Worm (Caenorhabditis elegans) whole organism, dauer: Measurements from ENCODE around the gene C49A9.9.
"Not testable (repeated sequence)": the region's sequence is repeated elsewhere in the genome, so short reads cannot be mapped to it uniquely, and the experiment has no call there.

ENCODE experiments used
- unc-62 ChIP-seq: sonication (generic microtip); optimal IDR thresholded peaks from 2 replicates; lab custom pipeline; 2017; ENCODE audit warnings: missing biosample characterization, missing genetic modification reagents, missing genetic modification characterization

The C49A9.9 gene

ce11 chrIV:6230560-6231073, 13.4 kb downstream of the C49A9.9 start, which contains the start of gene F58F9.4:
TSS of gene F58F9.4 (plus strand) at chrIV:6231023.
- TF ChIP-seq unc-62 (GFP tag; lab: Kevin White, UChicago), result no peak

ce11 chrIV:6232769-6233290, 15.7 kb downstream of the C49A9.9 start, which contains the start of gene F58F9.3:
TSS of gene F58F9.3 (plus strand) at chrIV:6233240.
- TF ChIP-seq unc-62 (GFP tag; lab: Kevin White, UChicago), result no peak

ce11 chrIV:6237508-6238227, 20.5 kb downstream of the C49A9.9 start, which contains the start of the genes F58F9.6 and F58F9.8:
TSS of gene F58F9.6 (minus strand) at chrIV:6237608.
TSS of gene F58F9.8 (plus strand) at chrIV:6238177.
- TF ChIP-seq unc-62 (GFP tag; lab: Kevin White, UChicago), result no peak

ce11 chrIV:6239993-6240392, 22.8 kb downstream of the C49A9.9 start, which contains the start of gene F58F9.9:
TSS of gene F58F9.9 (plus strand) at chrIV:6240293.
- no peak for TF ChIP-seq unc-62 (GFP tag; lab: Kevin White, UChicago)

ce11 chrIV:6248486-6248885, 31.3 kb downstream of the C49A9.9 start, which contains the start of gene acox-3:
TSS of gene acox-3 (minus strand) at chrIV:6248492.
- TF ChIP-seq unc-62 (GFP tag; lab: Kevin White, UChicago), result no peak

- TF ChIP-seq unc-62 (GFP tag; lab: Kevin White, UChicago), result no peak
Measured at ce11 chrIV:6249591-6249990, 32.4 kb downstream of the C49A9.9 start, which contains the start of gene F58F9.1. TSS of gene F58F9.1 (plus strand) at chrIV:6249841.

ce11 chrIV:6253000-6253399, 35.8 kb downstream of the C49A9.9 start, which contains the start of gene T13A10.2:
TSS of gene T13A10.2 (plus strand) at chrIV:6253300.
- TF ChIP-seq unc-62 (GFP tag; lab: Kevin White, UChicago), result not testable (repeated sequence)

- TF ChIP-seq unc-62 (GFP tag; lab: Kevin White, UChicago), result no peak
Measured at ce11 chrIV:6254635-6255034, 37.5 kb downstream of the C49A9.9 start, which contains the start of gene T13A10.64. TSS of gene T13A10.64 (plus strand) at chrIV:6254935.

- TF ChIP-seq unc-62 (GFP tag; lab: Kevin White, UChicago), result no peak
Measured at ce11 chrIV:6258967-6259366, 41.8 kb downstream of the C49A9.9 start.

ce11 chrIV:6259732-6260131, 42.6 kb downstream of the C49A9.9 start, which contains the start of gene nlp-16:
TSS of gene nlp-16 (minus strand) at chrIV:6259832.
- TF ChIP-seq unc-62 (GFP tag; lab: Kevin White, UChicago), result no peak

ce11 chrIV:6263244-6263643, 46.1 kb downstream of the C49A9.9 start, which contains the start of gene srv-28:
TSS of gene srv-28 (minus strand) at chrIV:6263344.
- TF ChIP-seq unc-62 (GFP tag; lab: Kevin White, UChicago), result no peak

ce11 chrIV:6266499-6266898, 49.3 kb downstream of the C49A9.9 start, which contains the start of gene srv-29:
TSS of gene srv-29 (minus strand) at chrIV:6266599.
- no peak for TF ChIP-seq unc-62 (GFP tag; lab: Kevin White, UChicago)
